ENCODE assay signal across 5 fruit fly cellular contexts in genomic region chrX:6357456-6358007, dm6.
TF ChIP-seq lines count a peak whose summit lies in the region.

No protein-coding gene starts in this region.

- TF ChIP-seq CTCF in whole organism, embryonic (GFP tag; optimal IDR thresholded peaks at IDR 0.05; lab: Kevin White, UChicago) = no peak

TF ChIP-seq in whole organism, adult, 20 proteins besides CTCF, POLR2A, EP300 and RAD21 (continues in another document):
- TF ChIP-seq CG12768 (GFP tag; optimal IDR thresholded peaks at IDR 0.05; lab: Kevin White, UChicago) = peak; percentile 55
- TF ChIP-seq pad (GFP tag; optimal IDR thresholded peaks at IDR 0.05; lab: Kevin White, UChicago) = no peak
- no peak for TF ChIP-seq CG7045 (GFP tag; optimal IDR thresholded peaks at IDR 0.05; lab: Kevin White, UChicago)
- TF ChIP-seq CG11617 (GFP tag; optimal IDR thresholded peaks at IDR 0.05; lab: Kevin White, UChicago) = no peak
- TF ChIP-seq CG33017 (tag; optimal IDR thresholded peaks at IDR 0.05; lab: Kevin White, UChicago) = no peak
- TF ChIP-seq toe (GFP tag; optimal IDR thresholded peaks at IDR 0.05; lab: Kevin White, UChicago) = no peak
- no peak for TF ChIP-seq tj (GFP tag; optimal IDR thresholded peaks at IDR 0.05; lab: Kevin White, UChicago)
- TF ChIP-seq CG1620 (GFP tag; optimal IDR thresholded peaks at IDR 0.05; lab: Kevin White, UChicago) = no peak
- TF ChIP-seq Clk (GFP tag; optimal IDR thresholded peaks at IDR 0.05; lab: Kevin White, UChicago) = no peak
- no peak for TF ChIP-seq bab1 (GFP tag; optimal IDR thresholded peaks at IDR 0.05; lab: Kevin White, UChicago)
- TF ChIP-seq cnc (optimal IDR thresholded peaks at IDR 0.05; lab: Kevin White, UChicago) = no peak
- TF ChIP-seq Crg-1 (GFP tag; optimal IDR thresholded peaks at IDR 0.05; lab: Kevin White, UChicago) = no peak
- TF ChIP-seq CG14711 (tag; optimal IDR thresholded peaks at IDR 0.05; lab: Kevin White, UChicago) = no peak
- no peak for TF ChIP-seq ovo (GFP tag; optimal IDR thresholded peaks at IDR 0.05; lab: Kevin White, UChicago)
- no peak for TF ChIP-seq kay (GFP tag; lab: Kevin White, UChicago; ENCODE audit: borderline replicate concordance)
- TF ChIP-seq CG5204 (GFP tag; optimal IDR thresholded peaks at IDR 0.05; lab: Kevin White, UChicago) = no peak
- TF ChIP-seq Mnt (GFP tag; optimal IDR thresholded peaks at IDR 0.05; lab: Kevin White, UChicago) = no peak
- TF ChIP-seq Hr96 (GFP tag; optimal IDR thresholded peaks at IDR 0.05; lab: Kevin White, UChicago) = no peak
- TF ChIP-seq cic (GFP tag; optimal IDR thresholded peaks at IDR 0.05; lab: Kevin White, UChicago) = peak; percentile 26

TF ChIP-seq in whole organism, embryonic, 481 proteins besides CTCF, POLR2A, EP300 and RAD21:
- TF ChIP-seq en (GFP tag; optimal IDR thresholded peaks at IDR 0.05; lab: Kevin White, UChicago) = no peak
- TF ChIP-seq disco-r (GFP tag; optimal IDR thresholded peaks at IDR 0.05; lab: Kevin White, UChicago) = no peak
- TF ChIP-seq CG10462 (GFP tag; optimal IDR thresholded peaks at IDR 0.05; lab: Kevin White, UChicago) = no peak
- no peak for TF ChIP-seq CG7372 (GFP tag; IDR thresholded peaks at IDR 0.05; lab: Robert Waterston, UW)
- no peak for TF ChIP-seq ac (GFP tag; optimal IDR thresholded peaks at IDR 0.05; lab: Kevin White, UChicago)
- TF ChIP-seq otp (GFP tag; IDR thresholded peaks at IDR 0.05; lab: Robert Waterston, UW) = no peak
- TF ChIP-seq Optix (GFP tag; IDR thresholded peaks at IDR 0.05; lab: Robert Waterston, UW) = 0 out of 3 replicates have a peak, but pooled peaks have one; percentile 5
- peak; percentile 10; the same call in 1 of the 2 replicates for TF ChIP-seq Drgx (GFP tag; IDR thresholded peaks at IDR 0.05; lab: Robert Waterston, UW)
- peak; percentile 63; the same call in 1 of the 4 replicates for TF ChIP-seq chinmo (GFP tag; IDR thresholded peaks at IDR 0.05; lab: Robert Waterston, UW; ENCODE audit: partially characterized antibody)
- no peak for TF ChIP-seq zen2 (GFP tag; IDR thresholded peaks at IDR 0.05; lab: Robert Waterston, UW; ENCODE audit: partially characterized antibody)
- peak; percentile 33 for TF ChIP-seq nom (GFP tag; optimal IDR thresholded peaks at IDR 0.05; lab: Kevin White, UChicago)
- TF ChIP-seq crol (GFP tag; IDR thresholded peaks at IDR 0.05; lab: Robert Waterston, UW) = peak; percentile 75
- TF ChIP-seq exex (tag; optimal IDR thresholded peaks at IDR 0.05; lab: Kevin White, UChicago) = no peak

TF ChIP-seq in whole organism, prepupa, 60 proteins besides CTCF, POLR2A, EP300 and RAD21:
- TF ChIP-seq eg (GFP tag; IDR thresholded peaks at IDR 0.05; lab: Robert Waterston, UW) (peak; percentile 41; the same call in 1 of the 3 replicates), svp (GFP tag; lab: Kevin White, UChicago) (peak; percentile 60), CG8319 (GFP tag; optimal IDR thresholded peaks at IDR 0.05; lab: Kevin White, UChicago) (no peak), Eip78C (GFP tag; lab: Kevin White, UChicago) (peak; percentile 19)

TF ChIP-seq in whole organism, pupa, 21 proteins besides CTCF, POLR2A, EP300 and RAD21:
- TF ChIP-seq CG34367 (tag; optimal IDR thresholded peaks at IDR 0.05; lab: Kevin White, UChicago) (no peak), Snoo (tag; optimal IDR thresholded peaks at IDR 0.05; lab: Kevin White, UChicago) (no peak), CG4496 (GFP tag; IDR thresholded peaks at IDR 0.05; lab: Robert Waterston, UW) (peak; percentile 18; the same call in 1 of the 3 replicates), CG12605 (GFP tag; IDR thresholded peaks at IDR 0.05; lab: Robert Waterston, UW) (no peak), gl (tag; optimal IDR thresholded peaks at IDR 0.05; lab: Kevin White, UChicago) (no peak), Pif1B (GFP tag; optimal IDR thresholded peaks at IDR 0.05; lab: Kevin White, UChicago) (no peak), CG13204 (GFP tag; optimal IDR thresholded peaks at IDR 0.05; lab: Kevin White, UChicago) (no peak), Pif1A (GFP tag; optimal IDR thresholded peaks at IDR 0.05; lab: Kevin White, UChicago) (no peak), Ets98B (GFP tag; IDR thresholded peaks at IDR 0.05; lab: Robert Waterston, UW) (peak; percentile 45; the same call in 1 of the 2 replicates), EcR (GFP tag; optimal IDR thresholded peaks at IDR 0.05; lab: Kevin White, UChicago) (no peak), CG8159 (tag; optimal IDR thresholded peaks at IDR 0.05; lab: Kevin White, UChicago) (no peak), CG14655 (GFP tag; optimal IDR thresholded peaks at IDR 0.05; lab: Kevin White, UChicago) (no peak), CG32121 (GFP tag; IDR thresholded peaks at IDR 0.05; lab: Robert Waterston, UW) (peak; percentile 41; the same call in 1 of the 2 replicates)

TF ChIP-seq in whole organism, wandering third instar larva, 38 proteins besides CTCF, POLR2A, EP300 and RAD21:
- TF ChIP-seq CrebA (GFP tag; optimal IDR thresholded peaks at IDR 0.05; lab: Kevin White, UChicago; ENCODE audit: borderline replicate concordance) (no peak), Jra (GFP tag; optimal IDR thresholded peaks at IDR 0.05; lab: Kevin White, UChicago) (no peak), Rel (GFP tag; optimal IDR thresholded peaks at IDR 0.05; lab: Kevin White, UChicago) (no peak), Rel (tag; optimal IDR thresholded peaks at IDR 0.05; lab: Kevin White, UChicago) (peak; percentile 35)
